Worm (Caenorhabditis elegans) whole organism, late embryonic: ENCODE measurements around the gene hal-3.

Experiments
- K02D7.2 ChIP-seq: sonication (generic microtip); optimal IDR thresholded peaks from 2 replicates; lab custom pipeline; 2017; ENCODE audit warnings: mild to moderate bottlenecking, missing genetic modification characterization, missing compliant biosample characterization
- K09A11.1 ChIP-seq: sonication (generic microtip); optimal IDR thresholded peaks from 2 replicates; lab custom pipeline; 2017; ENCODE audit warnings: antibody characterized with exemption, mild to moderate bottlenecking, missing genetic modification characterization, missing compliant biosample characterization; ENCODE audit not compliant: insufficient read depth
- ama-1 ChIP-seq: fragments of 150-350 bp; optimal IDR thresholded peaks from 2 replicates; lab custom pipeline; 2014
- ceh-2 ChIP-seq: sonication (generic microtip); optimal IDR thresholded peaks from 2 replicates; lab custom pipeline; 2016; ENCODE audit warnings: missing genotype, missing genetic modification characterization, missing compliant biosample characterization
- ceh-48 ChIP-seq: sonication (generic microtip); optimal IDR thresholded peaks from 2 replicates; lab custom pipeline; 2016; ENCODE audit warnings: missing genetic modification characterization, inconsistent platforms, missing compliant biosample characterization
- dmd-4 ChIP-seq: sonication (generic microtip); optimal IDR thresholded peaks from 2 replicates; lab custom pipeline; 2016; ENCODE audit warnings: borderline replicate concordance, missing genetic modification characterization, missing compliant biosample characterization
- dve-1 ChIP-seq: sonication (generic microtip); optimal IDR thresholded peaks from 2 replicates; lab custom pipeline; 2017; ENCODE audit warnings: antibody characterized with exemption, mild to moderate bottlenecking, missing genetic modification characterization, missing compliant biosample characterization
- hlh-30 ChIP-seq: sonication (generic microtip); optimal IDR thresholded peaks from 2 replicates; lab custom pipeline; 2017; ENCODE audit warnings: antibody characterized with exemption, missing genetic modification characterization, missing compliant biosample characterization; ENCODE audit not compliant: insufficient read depth
- hlh-8 ChIP-seq: sonication (generic microtip); optimal IDR thresholded peaks from 2 replicates; lab custom pipeline; 2016; ENCODE audit warnings: missing genotype, missing genetic modification characterization, missing compliant biosample characterization
- nhr-11 ChIP-seq: fragments of 150-350 bp; optimal IDR thresholded peaks from 2 replicates; lab custom pipeline; 2014; ENCODE audit warnings: missing biosample characterization, missing genetic modification characterization
- pha-4 ChIP-seq: fragments of 150-350 bp; optimal IDR thresholded peaks from 2 replicates; lab custom pipeline; 2018; ENCODE audit warnings: missing biosample characterization, missing genetic modification reagents, missing genetic modification characterization

DNA sequence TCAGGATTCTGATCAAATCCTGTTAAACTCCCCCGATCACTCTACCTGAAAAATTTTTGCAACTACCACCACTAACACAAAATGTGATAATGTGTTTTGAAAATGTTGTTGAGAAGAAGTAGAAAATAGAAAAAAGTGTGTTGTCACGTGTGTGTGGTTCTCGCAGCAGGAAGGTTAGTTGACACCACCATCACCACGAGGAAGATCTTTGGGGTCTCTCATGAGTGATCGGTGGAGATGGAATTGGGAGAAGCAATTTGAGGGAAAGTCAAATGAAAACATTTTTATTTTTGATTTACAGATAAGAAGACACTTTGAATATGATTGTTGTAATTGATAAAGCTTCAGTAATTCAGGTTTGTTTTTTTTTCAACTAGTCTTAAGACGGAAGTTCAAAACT is 15.2 kb downstream of the hal-3 start:
- no peak for TF ChIP-seq nhr-11 (tag; lab: Kevin White, UChicago)
- no peak for TF ChIP-seq K02D7.2 (tag; lab: Kevin White, UChicago)
- TF ChIP-seq dmd-4 (tag; lab: Kevin White, UChicago), result no peak
- TF ChIP-seq ama-1, result no peak
- no peak for TF ChIP-seq pha-4 (tag; lab: Kevin White, UChicago)
- TF ChIP-seq hlh-8, result no peak
- peak; percentile 40 for TF ChIP-seq hlh-30 (tag; lab: Kevin White, UChicago)
- TF ChIP-seq dve-1 (tag; lab: Kevin White, UChicago), result no peak
- no peak for TF ChIP-seq ceh-48
- no peak for TF ChIP-seq K09A11.1 (tag; lab: Kevin White, UChicago)
- no peak for TF ChIP-seq ceh-2 (tag; lab: Kevin White, UChicago)
